Worm (Caenorhabditis elegans) whole organism, L4 larva: Measurements from ENCODE around the gene F52D2.5.

Experiments used
- D1046.2 ChIP-seq: fragments of 200-800 bp; sonication (Bioruptor generic); IDR thresholded peaks from 2 replicates; pipeline ENCODE4 v1.3.6; 2022; ENCODE audit warnings: missing genetic modification characterization, missing compliant biosample characterization
- ZK546.5 ChIP-seq, 2 experiments: sonication (generic microtip); optimal IDR thresholded peaks; 2 replicates each; lab custom pipeline; 2017; ENCODE audit warnings: missing biosample characterization in 2 of 2, missing genetic modification characterization in 2 of 2
- ama-1 ChIP-seq: fragments of 150-350 bp; optimal IDR thresholded peaks from 2 replicates; lab custom pipeline; 2014; ENCODE audit warnings: inconsistent platforms, mixed read lengths
- egl-27 ChIP-seq: sonication (generic microtip); optimal IDR thresholded peaks from 3 replicates; lab custom pipeline; 2017; ENCODE audit warnings: missing biosample characterization, missing genetic modification reagents, missing genetic modification characterization
- fkh-10 ChIP-seq: fragments of 150-350 bp; optimal IDR thresholded peaks from 2 replicates; lab custom pipeline; 2014; ENCODE audit warnings: missing biosample characterization, missing genetic modification reagents, missing genetic modification characterization
- hmg-1.1 ChIP-seq: fragments of 200-800 bp; sonication (Bioruptor generic); IDR thresholded peaks from 2 replicates; pipeline ENCODE4 v1.3.6; 2022; ENCODE audit warnings: missing genetic modification reagents, missing genetic modification characterization, missing compliant biosample characterization
- madf-9 ChIP-seq: fragments of 200-800 bp; sonication (Bioruptor generic); conservative IDR thresholded peaks from 2 replicates; pipeline ENCODE4 v1.3.6; 2022; ENCODE audit warnings: missing genetic modification reagents, missing genetic modification characterization, missing compliant biosample characterization
- nhr-10 ChIP-seq: fragments of 150-350 bp; optimal IDR thresholded peaks from 2 replicates; lab custom pipeline; 2014; ENCODE audit warnings: missing biosample characterization, missing genetic modification characterization
- nhr-237 ChIP-seq: sonication (generic microtip); optimal IDR thresholded peaks from 2 replicates; lab custom pipeline; 2017; ENCODE audit warnings: missing biosample characterization, missing genetic modification characterization
- nhr-77 ChIP-seq: fragments of 150-350 bp; optimal IDR thresholded peaks from 2 replicates; lab custom pipeline; 2014; ENCODE audit warnings: missing biosample characterization, missing genetic modification characterization
- rbr-2 ChIP-seq: sonication (generic microtip); optimal IDR thresholded peaks from 2 replicates; lab custom pipeline; 2016; ENCODE audit warnings: missing genotype, missing genetic modification characterization, missing compliant biosample characterization
- zag-1 ChIP-seq: fragments of 150-350 bp; optimal IDR thresholded peaks from 2 replicates; lab custom pipeline; 2014; ENCODE audit warnings: missing biosample characterization, missing genetic modification characterization
- zip-2 ChIP-seq: fragments of 150-350 bp; optimal IDR thresholded peaks from 2 replicates; lab custom pipeline; 2014; ENCODE audit warnings: missing biosample characterization, missing genetic modification characterization

DNA sequence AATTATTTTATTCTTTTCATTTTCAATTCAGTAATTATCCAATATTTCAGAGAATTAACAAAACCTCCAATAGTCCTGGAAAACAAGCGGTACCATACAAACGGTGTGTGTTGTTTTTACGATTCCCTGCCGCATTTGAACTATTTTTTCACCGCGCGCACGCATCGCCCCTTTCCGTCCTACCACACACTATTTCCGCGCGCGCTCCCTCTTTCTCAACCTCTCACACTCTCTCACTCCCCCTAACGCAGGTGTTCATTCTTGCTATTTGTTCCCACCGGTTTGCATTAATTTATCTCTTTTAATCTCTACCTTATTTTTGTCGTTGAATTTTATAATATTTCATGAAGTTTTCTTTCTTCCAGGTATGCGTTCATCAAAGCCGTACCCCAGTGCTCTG lies 3.1 kb upstream of the F52D2.5 start, which contains the start of gene F52D2.12:
- no peak for TF ChIP-seq nhr-77 (tag; lab: Kevin White, UChicago)
- no peak for TF ChIP-seq madf-9 (GFP tag; lab: Robert Waterston, UW)
- no peak for TF ChIP-seq egl-27 (tag; lab: Kevin White, UChicago)
- no peak for TF ChIP-seq zag-1
- no peak for TF ChIP-seq ama-1 (lab: Kevin White, UChicago)
- no peak for TF ChIP-seq fkh-10 (GFP tag; lab: Kevin White, UChicago)
- TF ChIP-seq zip-2 (tag; lab: Kevin White, UChicago): no peak
- no peak for TF ChIP-seq nhr-10 (tag; lab: Kevin White, UChicago)
- no peak for TF ChIP-seq D1046.2
- TF ChIP-seq nhr-237 (tag; lab: Kevin White, UChicago): no peak
- TF ChIP-seq hmg-1.1: no peak
- TF ChIP-seq rbr-2 (tag; lab: Kevin White, UChicago): no peak
- TF ChIP-seq ZK546.5 (tag; optimal IDR thresholded peaks at IDR 0.05; lab: Kevin White, UChicago): no peak
